Worm (Caenorhabditis elegans) whole organism, L4 larva: Measurements from ENCODE around the gene unc-130.

Experiments
- T26A8.4 ChIP-seq: fragments of 200-800 bp; sonication (Bioruptor generic); IDR thresholded peaks from 2 replicates; pipeline ENCODE4 v1.3.6; 2022; ENCODE audit warnings: missing genetic modification characterization, missing compliant biosample characterization
- Y5F2A.4 ChIP-seq: fragments of 200-800 bp; sonication (Bioruptor generic); optimal IDR thresholded peaks from 2 replicates; lab custom pipeline; 2018; ENCODE audit warnings: mild to moderate bottlenecking, missing genetic modification characterization, missing compliant biosample characterization
- Y75B8A.6 ChIP-seq: fragments of 200-800 bp; sonication (Bioruptor generic); IDR thresholded peaks from 2 replicates; pipeline ENCODE4 v1.3.6; 2022; ENCODE audit warnings: missing genetic modification reagents, missing genetic modification characterization, missing compliant biosample characterization
- ZK337.2 ChIP-seq: fragments of 200-800 bp; sonication (Bioruptor generic); IDR thresholded peaks from 2 replicates; pipeline ENCODE4 v1.3.6; 2022; ENCODE audit warnings: missing genetic modification reagents, missing genetic modification characterization, missing compliant biosample characterization
- ceh-20 ChIP-seq: fragments of 200-800 bp; sonication (Bioruptor generic); IDR thresholded peaks from 2 replicates; pipeline ENCODE4 v1.3.6; 2022; ENCODE audit warnings: missing genetic modification reagents, missing genetic modification characterization, missing compliant biosample characterization
- ceh-62 ChIP-seq: sonication (generic microtip); optimal IDR thresholded peaks from 2 replicates; lab custom pipeline; 2017; ENCODE audit warnings: missing biosample characterization, missing genetic modification characterization
- ces-1 ChIP-seq: fragments of 150-350 bp; sonication (generic microtip); optimal IDR thresholded peaks from 4 replicates; lab custom pipeline; 2014; ENCODE audit warnings: missing biosample characterization, missing genetic modification reagents, missing genetic modification characterization
- cey-2 ChIP-seq: sonication (generic microtip); optimal IDR thresholded peaks from 3 replicates; lab custom pipeline; 2017; ENCODE audit warnings: missing genetic modification characterization, mild to moderate bottlenecking, missing compliant biosample characterization, antibody characterized with exemption, borderline replicate concordance; ENCODE audit not compliant: insufficient read depth
- ctbp-1 ChIP-seq: fragments of 200-800 bp; sonication (Bioruptor generic); IDR thresholded peaks from 2 replicates; pipeline ENCODE4 v1.3.6; 2022; ENCODE audit warnings: missing genetic modification reagents, missing genetic modification characterization, missing compliant biosample characterization
- dmd-9 ChIP-seq: fragments of 200-800 bp; sonication (Bioruptor generic); IDR thresholded peaks from 2 replicates; pipeline ENCODE4 v1.3.6; 2022; ENCODE audit warnings: missing genetic modification reagents, missing genetic modification characterization, missing compliant biosample characterization
- dpl-1 ChIP-seq: fragments of 150-350 bp; optimal IDR thresholded peaks from 2 replicates; lab custom pipeline; 2014; ENCODE audit warnings: missing biosample characterization, missing genetic modification reagents, missing genetic modification characterization
- duxl-1 ChIP-seq: sonication (generic microtip); optimal IDR thresholded peaks from 2 replicates; lab custom pipeline; 2016; ENCODE audit warnings: mild to moderate bottlenecking, missing genetic modification characterization, moderate library complexity, missing compliant biosample characterization; ENCODE audit not compliant: poor library complexity
- egl-27 ChIP-seq: sonication (generic microtip); optimal IDR thresholded peaks from 3 replicates; lab custom pipeline; 2017; ENCODE audit warnings: missing biosample characterization, missing genetic modification reagents, missing genetic modification characterization
- fkh-10 ChIP-seq: fragments of 150-350 bp; optimal IDR thresholded peaks from 2 replicates; lab custom pipeline; 2014; ENCODE audit warnings: missing biosample characterization, missing genetic modification reagents, missing genetic modification characterization
- hlh-11 ChIP-seq: fragments of 200-800 bp; sonication (Bioruptor generic); optimal IDR thresholded peaks from 2 replicates; lab custom pipeline; 2018; ENCODE audit warnings: mild to moderate bottlenecking, missing genetic modification characterization, missing compliant biosample characterization
- hlh-30 ChIP-seq: sonication (generic microtip); optimal IDR thresholded peaks from 2 replicates; lab custom pipeline; 2017; ENCODE audit warnings: antibody characterized with exemption, mild to moderate bottlenecking, missing genetic modification characterization, missing compliant biosample characterization; ENCODE audit not compliant: insufficient read depth
- hmg-1.1 ChIP-seq: fragments of 200-800 bp; sonication (Bioruptor generic); IDR thresholded peaks from 2 replicates; pipeline ENCODE4 v1.3.6; 2022; ENCODE audit warnings: missing genetic modification reagents, missing genetic modification characterization, missing compliant biosample characterization
- lim-7 ChIP-seq: fragments of 200-800 bp; sonication (Bioruptor generic); IDR thresholded peaks from 2 replicates; pipeline ENCODE4 v1.3.6; 2022; ENCODE audit warnings: missing genetic modification characterization, missing compliant biosample characterization
- lin-13 ChIP-seq: fragments of 150-350 bp; optimal IDR thresholded peaks from 2 replicates; lab custom pipeline; 2014; ENCODE audit warnings: missing biosample characterization, missing genetic modification reagents, missing genetic modification characterization
- lin-29 ChIP-seq: fragments of 200-800 bp; sonication (Bioruptor generic); IDR thresholded peaks from 2 replicates; pipeline ENCODE4 v1.3.6; 2022; ENCODE audit warnings: missing genetic modification reagents, missing genetic modification characterization, missing compliant biosample characterization
- lir-3 ChIP-seq: sonication (generic microtip); optimal IDR thresholded peaks from 2 replicates; lab custom pipeline; 2016; ENCODE audit warnings: mild to moderate bottlenecking, missing genetic modification characterization, missing compliant biosample characterization
- madf-9 ChIP-seq: fragments of 200-800 bp; sonication (Bioruptor generic); conservative IDR thresholded peaks from 2 replicates; pipeline ENCODE4 v1.3.6; 2022; ENCODE audit warnings: missing genetic modification reagents, missing genetic modification characterization, missing compliant biosample characterization
- mdl-1 ChIP-seq, 2 experiments: fragments of 150-350 bp in 1 of 2; sonication (generic microtip) in 1 of 2; optimal IDR thresholded peaks; 2 replicates each; lab custom pipeline; 2014 to 2017; ENCODE audit warnings: missing biosample characterization in 2 of 2, missing genetic modification characterization in 2 of 2
- mes-2 ChIP-seq: sonication (generic microtip); optimal IDR thresholded peaks from 2 replicates; lab custom pipeline; 2016; ENCODE audit warnings: missing genotype, mild to moderate bottlenecking, missing genetic modification characterization, missing compliant biosample characterization; ENCODE audit not compliant: poor library complexity, severe bottlenecking
- mxl-2 ChIP-seq: fragments of 200-800 bp; sonication (Bioruptor generic); conservative IDR thresholded peaks from 2 replicates; pipeline ENCODE4 v1.3.6; 2022; ENCODE audit warnings: missing genetic modification reagents, missing genetic modification characterization, missing compliant biosample characterization
- mxl-3 ChIP-seq: fragments of 200-800 bp; sonication (Bioruptor generic); optimal IDR thresholded peaks from 2 replicates; lab custom pipeline; 2018; ENCODE audit warnings: mild to moderate bottlenecking, missing genetic modification characterization, missing compliant biosample characterization
- nhr-102 ChIP-seq: sonication (generic microtip); optimal IDR thresholded peaks from 2 replicates; lab custom pipeline; 2016; ENCODE audit warnings: mild to moderate bottlenecking, missing genetic modification characterization, moderate library complexity, missing compliant biosample characterization
- nhr-11 ChIP-seq: fragments of 150-350 bp; optimal IDR thresholded peaks from 2 replicates; lab custom pipeline; 2014; ENCODE audit warnings: missing biosample characterization, missing genetic modification characterization
- nhr-237 ChIP-seq: sonication (generic microtip); optimal IDR thresholded peaks from 2 replicates; lab custom pipeline; 2017; ENCODE audit warnings: missing biosample characterization, missing genetic modification characterization
- nhr-25 ChIP-seq: sonication (generic microtip); optimal IDR thresholded peaks from 2 replicates; lab custom pipeline; 2017; ENCODE audit warnings: missing genetic modification characterization, mild to moderate bottlenecking, missing compliant biosample characterization, antibody characterized with exemption, moderate library complexity, borderline replicate concordance; ENCODE audit not compliant: insufficient read depth
- nhr-28 ChIP-seq: fragments of 150-350 bp; optimal IDR thresholded peaks from 2 replicates; lab custom pipeline; 2014; ENCODE audit warnings: missing biosample characterization, missing genetic modification characterization
- nhr-76 ChIP-seq: fragments of 150-350 bp; optimal IDR thresholded peaks from 2 replicates; lab custom pipeline; 2014; ENCODE audit warnings: missing biosample characterization, missing genetic modification characterization
- pqm-1 ChIP-seq: sonication (generic microtip); optimal IDR thresholded peaks from 2 replicates; lab custom pipeline; 2017; ENCODE audit warnings: missing biosample characterization, missing genetic modification characterization
- sdz-12 ChIP-seq: fragments of 200-800 bp; sonication (Bioruptor generic); optimal IDR thresholded peaks from 2 replicates; lab custom pipeline; 2018; ENCODE audit warnings: mild to moderate bottlenecking, missing genetic modification characterization, missing compliant biosample characterization
- set-16 ChIP-seq: fragments of 200-800 bp; sonication (Bioruptor generic); IDR thresholded peaks from 2 replicates; pipeline ENCODE4 v1.3.6; 2022; ENCODE audit warnings: missing genetic modification reagents, missing genetic modification characterization, missing compliant biosample characterization
- skn-1 ChIP-seq: fragments of 150-350 bp; optimal IDR thresholded peaks from 2 replicates; lab custom pipeline; 2014; ENCODE audit warnings: missing biosample characterization, missing genetic modification characterization
- tag-97 ChIP-seq: fragments of 200-800 bp; sonication (Bioruptor generic); IDR thresholded peaks from 2 replicates; pipeline ENCODE4 v1.3.6; 2022; ENCODE audit warnings: missing genetic modification characterization, missing compliant biosample characterization
- unc-39 ChIP-seq: sonication (generic microtip); optimal IDR thresholded peaks from 2 replicates; lab custom pipeline; 2017; ENCODE audit warnings: missing biosample characterization, missing genetic modification characterization
- zip-11 ChIP-seq: fragments of 200-800 bp; sonication (Bioruptor generic); IDR thresholded peaks from 2 replicates; pipeline ENCODE4 v1.3.6; 2022; ENCODE audit warnings: missing genetic modification characterization, missing compliant biosample characterization
- zip-2 ChIP-seq: fragments of 150-350 bp; optimal IDR thresholded peaks from 2 replicates; lab custom pipeline; 2014; ENCODE audit warnings: missing biosample characterization, missing genetic modification characterization

The unc-130 gene

ce11 chrII:11307332-11307731, 25.6 kb downstream of the unc-130 start:
- TF ChIP-seq hmg-1.1 (GFP tag; lab: Robert Waterston, UW) (no peak), mdl-1 (tag; optimal IDR thresholded peaks at IDR 0.05; lab: Kevin White, UChicago) (peak in 1 of 2 experiments; percentile 19), nhr-237 (tag; lab: Kevin White, UChicago) (no peak), dmd-9 (GFP tag; lab: Robert Waterston, UW) (no peak), madf-9 (GFP tag; lab: Robert Waterston, UW) (no peak), skn-1 (tag; lab: Kevin White, UChicago) (no peak), hlh-30 (tag; lab: Kevin White, UChicago) (peak; percentile 49), mxl-3 (no peak), T26A8.4 (GFP tag; lab: Robert Waterston, UW) (no peak), unc-39 (tag; lab: Kevin White, UChicago) (no peak), sdz-12 (GFP tag; lab: Kevin White, UChicago) (no peak), mes-2 (tag; lab: Kevin White, UChicago) (no peak), ceh-20 (GFP tag; lab: Robert Waterston, UW) (no peak), fkh-10 (GFP tag; lab: Kevin White, UChicago) (no peak), nhr-102 (no peak), nhr-11 (no peak), lin-13 (GFP tag; lab: Kevin White, UChicago) (no peak), cey-2 (tag; lab: Kevin White, UChicago) (no peak), Y5F2A.4 (GFP tag; lab: Kevin White, UChicago) (no peak), ZK337.2 (GFP tag; lab: Robert Waterston, UW) (no peak), lim-7 (GFP tag; lab: Robert Waterston, UW) (no peak), nhr-76 (tag; lab: Kevin White, UChicago) (no peak), zip-11 (GFP tag; lab: Robert Waterston, UW) (no peak), lin-29 (no peak), nhr-28 (tag; lab: Kevin White, UChicago) (peak; percentile 27), lir-3 (tag; lab: Kevin White, UChicago) (no peak), hlh-11 (tag; lab: Kevin White, UChicago) (peak; percentile 19), dpl-1 (GFP tag; lab: Kevin White, UChicago) (no peak), tag-97 (GFP tag; lab: Robert Waterston, UW) (no peak), nhr-25 (tag; lab: Kevin White, UChicago) (peak; percentile 7), duxl-1 (tag; lab: Kevin White, UChicago) (no peak), zip-2 (tag; lab: Kevin White, UChicago) (no peak), ctbp-1 (no peak), mxl-2 (GFP tag; lab: Robert Waterston, UW) (no peak), Y75B8A.6 (GFP tag; lab: Robert Waterston, UW) (0 out of 2 replicates have a peak, but pooled peaks have one; percentile 39), egl-27 (tag; lab: Kevin White, UChicago) (no peak)
- TF ChIP-seq, all 104 proteins: peak for 6

DNA sequence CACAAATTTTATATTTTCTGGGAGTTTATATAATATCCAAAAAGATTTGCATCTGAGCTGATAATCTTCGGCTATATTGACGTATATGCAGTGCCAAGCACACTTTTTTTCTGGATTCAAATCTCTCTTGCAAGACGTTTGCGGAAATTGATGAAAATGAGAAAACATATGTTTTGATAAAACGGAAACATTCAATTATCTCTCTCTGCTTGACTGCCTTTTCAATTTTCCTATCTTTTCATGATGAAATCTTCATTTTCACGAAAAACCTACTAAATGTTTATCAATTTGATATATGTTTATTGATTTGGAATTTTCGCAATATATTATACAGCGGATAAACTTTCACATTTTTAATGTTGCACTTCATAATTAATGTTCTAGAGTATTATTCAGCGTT, 26.2 kb downstream of the unc-130 start:
- TF ChIP-seq set-16 (GFP tag; lab: Robert Waterston, UW) = no peak
- no peak for TF ChIP-seq hlh-30 (tag; lab: Kevin White, UChicago)
- TF ChIP-seq madf-9 (GFP tag; lab: Robert Waterston, UW) = no peak
- no peak for TF ChIP-seq ceh-62 (tag; lab: Kevin White, UChicago)
- TF ChIP-seq sdz-12 (GFP tag; lab: Kevin White, UChicago) = no peak
- no peak for TF ChIP-seq ces-1 (GFP tag; lab: Kevin White, UChicago)
- TF ChIP-seq pqm-1 (tag; lab: Kevin White, UChicago) = no peak
- no peak for TF ChIP-seq fkh-10 (GFP tag; lab: Kevin White, UChicago)
- TF ChIP-seq, all 104 proteins: peak for 0
